Worm (Caenorhabditis elegans) whole organism, young adult: ENCODE measurements around the gene F37C12.10.

Experiments used
- C17E4.6 ChIP-seq: fragments of 200-800 bp; sonication (Bioruptor generic); IDR thresholded peaks from 2 replicates; pipeline ENCODE4 v1.3.6; 2022; ENCODE audit warnings: missing genetic modification reagents, missing genetic modification characterization, missing compliant biosample characterization
- D2030.7 ChIP-seq: fragments of 200-800 bp; sonication (Bioruptor generic); IDR thresholded peaks from 2 replicates; pipeline ENCODE4 v1.3.6; 2022; ENCODE audit warnings: missing genetic modification reagents, missing genetic modification characterization, missing compliant biosample characterization
- F22D6.2 ChIP-seq: sonication (generic microtip); optimal IDR thresholded peaks from 2 replicates; lab custom pipeline; 2016; ENCODE audit warnings: mild to moderate bottlenecking, missing genetic modification characterization, missing compliant biosample characterization
- F33H1.4 ChIP-seq: fragments of 200-800 bp; sonication (Bioruptor generic); IDR thresholded peaks from 2 replicates; pipeline ENCODE4 v1.3.6; 2022; ENCODE audit warnings: missing genetic modification reagents, missing genetic modification characterization, missing compliant biosample characterization
- F49E8.2 ChIP-seq: sonication (generic microtip); optimal IDR thresholded peaks from 3 replicates; lab custom pipeline; 2017; ENCODE audit warnings: missing genetic modification characterization, mild to moderate bottlenecking, missing compliant biosample characterization, antibody characterized with exemption, moderate library complexity; ENCODE audit not compliant: insufficient read depth
- F55B11.4 ChIP-seq: sonication (generic microtip); optimal IDR thresholded peaks from 2 replicates; lab custom pipeline; 2016; ENCODE audit warnings: missing compliant biosample characterization, missing genetic modification characterization, borderline replicate concordance; ENCODE audit not compliant: insufficient read depth
- F57A8.1 ChIP-seq: fragments of 200-800 bp; sonication (Bioruptor generic); optimal IDR thresholded peaks from 2 replicates; lab custom pipeline; 2018; ENCODE audit warnings: mild to moderate bottlenecking, missing genetic modification characterization, moderate library complexity, missing compliant biosample characterization
- K12H6.12 ChIP-seq: fragments of 200-800 bp; sonication (Bioruptor generic); optimal IDR thresholded peaks from 2 replicates; lab custom pipeline; 2018; ENCODE audit warnings: mild to moderate bottlenecking, missing genetic modification characterization, missing compliant biosample characterization
- Y53F4B.3 ChIP-seq: fragments of 200-800 bp; sonication (Bioruptor generic); IDR thresholded peaks from 2 replicates; pipeline ENCODE4 v1.3.6; 2022; ENCODE audit warnings: missing genetic modification reagents, missing genetic modification characterization, missing compliant biosample characterization
- Y53G8AR.9 ChIP-seq: fragments of 200-800 bp; sonication (Bioruptor generic); conservative IDR thresholded peaks from 2 replicates; pipeline ENCODE4 v1.3.6; 2022; ENCODE audit warnings: missing genetic modification reagents, missing genetic modification characterization, missing compliant biosample characterization
- Y56A3A.18 ChIP-seq: fragments of 200-800 bp; sonication (Bioruptor generic); IDR thresholded peaks from 2 replicates; pipeline ENCODE4 v1.3.6; 2022; ENCODE audit warnings: missing genetic modification reagents, missing genetic modification characterization, missing compliant biosample characterization
- Y67H2A.10 ChIP-seq: fragments of 200-800 bp; sonication (Bioruptor generic); conservative IDR thresholded peaks from 2 replicates; pipeline ENCODE4 v1.3.6; 2022; ENCODE audit warnings: missing genetic modification reagents, missing genetic modification characterization, missing compliant biosample characterization
- Y95B8A.8 ChIP-seq: fragments of 200-800 bp; sonication (Bioruptor generic); IDR thresholded peaks from 2 replicates; pipeline ENCODE4 v1.3.6; 2022; ENCODE audit warnings: missing genetic modification reagents, missing genetic modification characterization, missing compliant biosample characterization
- ama-1 ChIP-seq, 3 experiments: fragments of 150-350 bp in 1 of 3; sonication (generic microtip) in 2 of 3; optimal IDR thresholded peaks; 2 replicates each; lab custom pipeline; 2014 to 2018; ENCODE audit warnings: missing biosample characterization in 2 of 3, missing genetic modification characterization in 2 of 3, missing genetic modification reagents in 2 of 3
- athp-1 ChIP-seq: sonication (generic microtip); optimal IDR thresholded peaks from 2 replicates; lab custom pipeline; 2017; ENCODE audit warnings: mild to moderate bottlenecking, missing genetic modification characterization, missing compliant biosample characterization
- attf-6 ChIP-seq: fragments of 200-800 bp; sonication (Bioruptor generic); IDR thresholded peaks from 2 replicates; pipeline ENCODE4 v1.3.6; 2022; ENCODE audit warnings: missing genetic modification reagents, missing genetic modification characterization, missing compliant biosample characterization
- bed-1 ChIP-seq: fragments of 200-800 bp; sonication (Bioruptor generic); IDR thresholded peaks from 2 replicates; pipeline ENCODE4 v1.3.6; 2022; ENCODE audit warnings: missing genetic modification reagents, missing genetic modification characterization, missing compliant biosample characterization
- bed-2 ChIP-seq: fragments of 200-800 bp; sonication (Bioruptor generic); IDR thresholded peaks from 2 replicates; pipeline ENCODE4 v1.3.6; 2022; ENCODE audit warnings: missing genetic modification reagents, missing genetic modification characterization, missing compliant biosample characterization
- cebp-1 ChIP-seq, 2 experiments: fragments of 200-800 bp in 1 of 2; sonication (Bioruptor generic) in 1 of 2; sonication (generic microtip) in 1 of 2; IDR thresholded peaks in 1 of 2; optimal IDR thresholded peaks in 1 of 2; 2 replicates each; pipeline versions ENCODE4 v1.3.6 to Lab custom; 2017 to 2022; ENCODE audit warnings: missing compliant biosample characterization in 2 of 2, missing genetic modification characterization in 2 of 2, mild to moderate bottlenecking in 1 of 2, missing genetic modification reagents in 1 of 2, moderate library complexity in 1 of 2
- cebp-2 ChIP-seq: fragments of 200-800 bp; sonication (Bioruptor generic); IDR thresholded peaks from 2 replicates; pipeline ENCODE4 v1.3.6; 2022; ENCODE audit warnings: missing genetic modification characterization, missing compliant biosample characterization
- chd-7 ChIP-seq: sonication (generic microtip); optimal IDR thresholded peaks from 2 replicates; lab custom pipeline; 2016; ENCODE audit warnings: mild to moderate bottlenecking, missing genetic modification characterization, moderate library complexity, missing compliant biosample characterization
- dox-1 ChIP-seq: fragments of 200-800 bp; sonication (Bioruptor generic); IDR thresholded peaks from 2 replicates; pipeline ENCODE4 v1.3.6; 2022; ENCODE audit warnings: missing genetic modification reagents, missing genetic modification characterization, missing compliant biosample characterization
- egl-18 ChIP-seq: fragments of 200-800 bp; sonication (Bioruptor generic); IDR thresholded peaks from 2 replicates; pipeline ENCODE4 v1.3.6; 2022; ENCODE audit warnings: missing genetic modification reagents, missing genetic modification characterization, missing compliant biosample characterization
- ets-4 ChIP-seq: fragments of 200-800 bp; sonication (Bioruptor generic); optimal IDR thresholded peaks from 2 replicates; lab custom pipeline; 2018; ENCODE audit warnings: mild to moderate bottlenecking, missing genetic modification characterization, missing compliant biosample characterization
- fkh-3 ChIP-seq: sonication (generic microtip); optimal IDR thresholded peaks from 2 replicates; lab custom pipeline; 2016; ENCODE audit warnings: mild to moderate bottlenecking, missing genetic modification characterization, missing compliant biosample characterization
- gei-17 ChIP-seq: fragments of 200-800 bp; sonication (Bioruptor generic); optimal IDR thresholded peaks from 2 replicates; lab custom pipeline; 2018; ENCODE audit warnings: mild to moderate bottlenecking, missing genetic modification characterization, missing compliant biosample characterization
- him-1 ChIP-seq: sonication (generic microtip); optimal IDR thresholded peaks from 2 replicates; lab custom pipeline; 2016; ENCODE audit warnings: missing genotype, missing genetic modification reagents, missing genetic modification characterization, missing compliant biosample characterization
- hlh-12 ChIP-seq: sonication (generic microtip); optimal IDR thresholded peaks from 2 replicates; lab custom pipeline; 2016; ENCODE audit warnings: missing genetic modification characterization, missing compliant biosample characterization
- hmg-20 ChIP-seq: fragments of 200-800 bp; sonication (Bioruptor generic); IDR thresholded peaks from 2 replicates; pipeline ENCODE4 v1.3.6; 2022; ENCODE audit warnings: missing genetic modification reagents, missing genetic modification characterization, missing compliant biosample characterization
- lag-1 ChIP-seq: fragments of 200-800 bp; sonication (Bioruptor generic); IDR thresholded peaks from 2 replicates; pipeline ENCODE4 v1.3.6; 2022; ENCODE audit warnings: missing genetic modification reagents, missing genetic modification characterization, missing compliant biosample characterization
- lin-54 ChIP-seq: fragments of 200-800 bp; sonication (Bioruptor generic); optimal IDR thresholded peaks from 2 replicates; lab custom pipeline; 2018; ENCODE audit warnings: mild to moderate bottlenecking, missing genetic modification characterization, missing compliant biosample characterization
- lsy-27 ChIP-seq: sonication (generic microtip); optimal IDR thresholded peaks from 2 replicates; lab custom pipeline; 2017; ENCODE audit warnings: missing genetic modification characterization, mild to moderate bottlenecking, missing compliant biosample characterization, antibody characterized with exemption, missing genotype, borderline replicate concordance; ENCODE audit not compliant: insufficient read depth
- madf-3 ChIP-seq: fragments of 200-800 bp; sonication (Bioruptor generic); IDR thresholded peaks from 2 replicates; pipeline ENCODE4 v1.3.6; 2022; ENCODE audit warnings: missing genetic modification reagents, missing genetic modification characterization, missing compliant biosample characterization
- mes-4 ChIP-seq: sonication (generic microtip); optimal IDR thresholded peaks from 2 replicates; lab custom pipeline; 2016; ENCODE audit warnings: missing genotype, missing genetic modification characterization, missing compliant biosample characterization
- nfya-2 ChIP-seq: fragments of 200-800 bp; sonication (Bioruptor generic); IDR thresholded peaks from 2 replicates; pipeline ENCODE4 v1.3.6; 2022; ENCODE audit warnings: missing genetic modification reagents, missing genetic modification characterization, missing compliant biosample characterization
- nhr-120 ChIP-seq: fragments of 200-800 bp; sonication (Bioruptor generic); IDR thresholded peaks from 2 replicates; pipeline ENCODE4 v1.3.6; 2022; ENCODE audit warnings: missing genetic modification characterization, missing compliant biosample characterization
- nhr-179 ChIP-seq: sonication (generic microtip); optimal IDR thresholded peaks from 2 replicates; lab custom pipeline; 2016; ENCODE audit warnings: mild to moderate bottlenecking, missing genetic modification characterization, missing compliant biosample characterization
- pbrm-1 ChIP-seq: fragments of 200-800 bp; sonication (Bioruptor generic); IDR thresholded peaks from 2 replicates; pipeline ENCODE4 v1.3.6; 2022; ENCODE audit warnings: missing genetic modification reagents, missing genetic modification characterization, missing compliant biosample characterization
- pha-4 ChIP-seq: fragments of 150-350 bp; sonication (generic microtip); optimal IDR thresholded peaks from 2 replicates; lab custom pipeline; 2014; ENCODE audit warnings: missing biosample characterization, missing genetic modification reagents, missing genetic modification characterization
- rcor-1 ChIP-seq: fragments of 200-800 bp; sonication (Bioruptor generic); IDR thresholded peaks from 2 replicates; pipeline ENCODE4 v1.3.6; 2022; ENCODE audit warnings: missing genetic modification reagents, missing genetic modification characterization, missing compliant biosample characterization
- sea-2 ChIP-seq: fragments of 200-800 bp; sonication (Bioruptor generic); IDR thresholded peaks from 2 replicates; pipeline ENCODE4 v1.3.6; 2022; ENCODE audit warnings: missing genetic modification characterization, missing compliant biosample characterization
- snpc-1.3 ChIP-seq: sonication (generic microtip); optimal IDR thresholded peaks from 2 replicates; lab custom pipeline; 2017; ENCODE audit warnings: missing genetic modification characterization, mild to moderate bottlenecking, missing compliant biosample characterization, antibody characterized with exemption, moderate library complexity, missing genotype, missing genetic modification reagents; ENCODE audit not compliant: insufficient read depth
- snpc-3.4 ChIP-seq: sonication (generic microtip); optimal IDR thresholded peaks from 2 replicates; lab custom pipeline; 2017; ENCODE audit warnings: missing genetic modification characterization, mild to moderate bottlenecking, missing compliant biosample characterization, antibody characterized with exemption, moderate library complexity, missing genotype, missing genetic modification reagents
- somi-1 ChIP-seq: fragments of 200-800 bp; sonication (Bioruptor generic); optimal IDR thresholded peaks from 2 replicates; lab custom pipeline; 2018; ENCODE audit warnings: mild to moderate bottlenecking, missing genetic modification characterization, missing compliant biosample characterization
- sptf-2 ChIP-seq: fragments of 200-800 bp; sonication (Bioruptor generic); optimal IDR thresholded peaks from 2 replicates; lab custom pipeline; 2018; ENCODE audit warnings: mild to moderate bottlenecking, missing genetic modification characterization, missing compliant biosample characterization
- tbp1 ChIP-seq: fragments of 200-800 bp; sonication (Bioruptor generic); optimal IDR thresholded peaks from 2 replicates; lab custom pipeline; 2018; ENCODE audit warnings: mild to moderate bottlenecking, missing genetic modification characterization, missing compliant biosample characterization
- ztf-18 ChIP-seq: sonication (generic microtip); optimal IDR thresholded peaks from 2 replicates; lab custom pipeline; 2016; ENCODE audit warnings: missing genotype, mild to moderate bottlenecking, missing genetic modification characterization, missing compliant biosample characterization
- ztf-26 ChIP-seq: sonication (generic microtip); optimal IDR thresholded peaks from 2 replicates; lab custom pipeline; 2017; ENCODE audit warnings: missing genetic modification characterization, missing compliant biosample characterization

Gene F37C12.10

ce11 chrIII:7209721-7210120 is 21.5 kb upstream of the F37C12.10 start, which contains the start of gene R151.2:
Gene R151.2, plus strand, starts transcription at chrIII:7209967.
- TF ChIP-seq sea-2: no peak
- no peak for TF ChIP-seq hlh-12 (tag; lab: Kevin White, UChicago)
- TF ChIP-seq Y53G8AR.9 (GFP tag; lab: Robert Waterston, UW): 0 out of 2 replicates have a peak, but pooled peaks have one; percentile 26
- TF ChIP-seq bed-2 (GFP tag; lab: Robert Waterston, UW): no peak
- TF ChIP-seq rcor-1 (GFP tag; lab: Robert Waterston, UW): no peak; the same call in 1 of the 2 replicates
- no peak for TF ChIP-seq D2030.7 (GFP tag; lab: Robert Waterston, UW)
- no peak for TF ChIP-seq hmg-20 (GFP tag; lab: Robert Waterston, UW)
- TF ChIP-seq ets-4 (GFP tag; lab: Kevin White, UChicago): no peak
- no peak for TF ChIP-seq nhr-120 (GFP tag; lab: Robert Waterston, UW)
- TF ChIP-seq fkh-3 (tag; lab: Kevin White, UChicago): no peak
- TF ChIP-seq nfya-2: no peak
- TF ChIP-seq madf-3 (GFP tag; lab: Robert Waterston, UW): peak; percentile 62; the same call in 1 of the 2 replicates
- TF ChIP-seq snpc-3.4 (tag; lab: Kevin White, UChicago): peak; percentile 37
- TF ChIP-seq lsy-27 (tag; lab: Kevin White, UChicago): no peak
- TF ChIP-seq F57A8.1 (GFP tag; lab: Kevin White, UChicago): peak; percentile 6
- TF ChIP-seq attf-6: peak; percentile 60
- TF ChIP-seq somi-1: no peak
- TF ChIP-seq egl-18 (GFP tag; lab: Robert Waterston, UW): no peak
- TF ChIP-seq C17E4.6 (GFP tag; lab: Robert Waterston, UW): no peak
- TF ChIP-seq pha-4 (tag; lab: Kevin White, UChicago): no peak
- no peak for TF ChIP-seq ztf-26 (tag; lab: Kevin White, UChicago)
- no peak for TF ChIP-seq Y67H2A.10 (GFP tag; lab: Robert Waterston, UW)
- TF ChIP-seq gei-17 (GFP tag; lab: Kevin White, UChicago): no peak
- no peak for TF ChIP-seq sptf-2 (GFP tag; lab: Kevin White, UChicago)
- TF ChIP-seq Y95B8A.8 (GFP tag; lab: Robert Waterston, UW): no peak
- TF ChIP-seq nhr-179: no peak
- no peak for TF ChIP-seq lag-1 (GFP tag; lab: Robert Waterston, UW)
- peak; percentile 12 for TF ChIP-seq athp-1 (tag; lab: Kevin White, UChicago)
- TF ChIP-seq ztf-18 (tag; lab: Kevin White, UChicago): no peak
- TF ChIP-seq pbrm-1: no peak
- TF ChIP-seq F55B11.4: no peak
- TF ChIP-seq F33H1.4 (GFP tag; lab: Robert Waterston, UW): peak; percentile 38
- peak; percentile 53 for TF ChIP-seq lin-54 (GFP tag; lab: Kevin White, UChicago)
- TF ChIP-seq cebp-1 (GFP tag; IDR thresholded peaks at IDR 0.05; lab: Robert Waterston, UW): no peak
- TF ChIP-seq cebp-1 (tag; optimal IDR thresholded peaks at IDR 0.05; lab: Kevin White, UChicago): no peak
- no peak for TF ChIP-seq mes-4 (tag; lab: Kevin White, UChicago)
- no peak for TF ChIP-seq Y53F4B.3 (GFP tag; lab: Robert Waterston, UW)
- TF ChIP-seq cebp-2: no peak
- no peak for TF ChIP-seq ama-1 (optimal IDR thresholded peaks at IDR 0.05; lab: Kevin White, UChicago)
- TF ChIP-seq ama-1 (GFP tag; optimal IDR thresholded peaks at IDR 0.05; lab: Kevin White, UChicago): peak in 1 of 2 experiments; percentile 61
- peak; percentile 57 for TF ChIP-seq F49E8.2 (tag; lab: Kevin White, UChicago)
- TF ChIP-seq dox-1 (GFP tag; lab: Robert Waterston, UW): 0 out of 2 replicates have a peak, but pooled peaks have one; percentile 12
- TF ChIP-seq F22D6.2 (tag; lab: Kevin White, UChicago): no peak
- TF ChIP-seq him-1 (tag; lab: Kevin White, UChicago): no peak
- TF ChIP-seq K12H6.12 (tag; lab: Kevin White, UChicago): no peak
- no peak for TF ChIP-seq Y56A3A.18 (GFP tag; lab: Robert Waterston, UW)
- no peak for TF ChIP-seq tbp1 (GFP tag; lab: Kevin White, UChicago)
- TF ChIP-seq chd-7 (tag; lab: Kevin White, UChicago): no peak
- TF ChIP-seq snpc-1.3 (tag; lab: Kevin White, UChicago): no peak
- no peak for TF ChIP-seq bed-1 (GFP tag; lab: Robert Waterston, UW)
